Worm (Caenorhabditis elegans) whole organism, mixed stage, embryonic: ENCODE data around the gene pnn-1.

Source experiments
- mep-1 ChIP-seq: fragments of 150-350 bp; optimal IDR thresholded peaks from 2 replicates; lab custom pipeline; 2017; ENCODE audit warnings: missing biosample characterization, missing genetic modification reagents, missing genetic modification characterization, inconsistent platforms
- ztf-11 ChIP-seq: fragments of 150-350 bp; optimal IDR thresholded peaks from 2 replicates; lab custom pipeline; 2014; ENCODE audit warnings: missing biosample characterization, missing genetic modification characterization

DNA sequence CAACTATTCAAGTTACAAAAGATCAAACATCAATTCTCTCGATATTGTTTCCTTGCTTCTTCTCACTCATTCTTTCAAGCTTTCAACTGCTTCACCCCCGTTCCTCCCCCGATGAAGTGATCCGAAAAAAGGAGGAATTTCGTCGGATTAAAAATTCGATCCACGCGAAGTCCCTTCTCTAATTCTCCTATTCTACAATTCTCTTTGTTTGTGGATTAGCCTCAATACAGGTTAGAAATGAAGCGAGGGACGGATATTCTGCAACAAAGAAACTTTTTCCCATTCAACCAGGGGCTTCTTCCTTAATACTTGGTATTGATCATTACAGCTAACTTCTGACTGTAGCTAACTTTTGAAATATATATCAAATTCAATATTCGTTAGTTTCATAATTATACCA lies 26.1 kb upstream of the pnn-1 start, which contains the start of gene grl-2:
- TF ChIP-seq ztf-11 (tag; lab: Kevin White, UChicago) (no peak), mep-1 (no peak)
